Worm (Caenorhabditis elegans) whole organism, late embryonic: Measurements from ENCODE around the gene gly-3.

Source experiments
- ama-1 ChIP-seq: fragments of 150-350 bp; optimal IDR thresholded peaks from 2 replicates; lab custom pipeline; 2014
- ceh-9 ChIP-seq: sonication (generic microtip); optimal IDR thresholded peaks from 2 replicates; lab custom pipeline; 2016; ENCODE audit warnings: mild to moderate bottlenecking, missing genetic modification characterization, inconsistent platforms, missing compliant biosample characterization
- dve-1 ChIP-seq: sonication (generic microtip); optimal IDR thresholded peaks from 2 replicates; lab custom pipeline; 2017; ENCODE audit warnings: antibody characterized with exemption, mild to moderate bottlenecking, missing genetic modification characterization, missing compliant biosample characterization
- hlh-30 ChIP-seq: sonication (generic microtip); optimal IDR thresholded peaks from 2 replicates; lab custom pipeline; 2017; ENCODE audit warnings: antibody characterized with exemption, missing genetic modification characterization, missing compliant biosample characterization; ENCODE audit not compliant: insufficient read depth
- lin-11 ChIP-seq: fragments of 200-800 bp; sonication (Bioruptor generic); optimal IDR thresholded peaks from 2 replicates; lab custom pipeline; 2018; ENCODE audit warnings: mild to moderate bottlenecking, missing genetic modification characterization, missing compliant biosample characterization
- pha-2 ChIP-seq: sonication (generic microtip); optimal IDR thresholded peaks from 2 replicates; lab custom pipeline; 2017; ENCODE audit warnings: mild to moderate bottlenecking, missing genetic modification characterization, missing compliant biosample characterization
- pha-4 ChIP-seq: fragments of 150-350 bp; optimal IDR thresholded peaks from 2 replicates; lab custom pipeline; 2018; ENCODE audit warnings: missing biosample characterization, missing genetic modification reagents, missing genetic modification characterization
- ttx-3 ChIP-seq: sonication (generic microtip); optimal IDR thresholded peaks from 2 replicates; lab custom pipeline; 2016; ENCODE audit warnings: missing genetic modification reagents, missing genetic modification characterization, missing compliant biosample characterization

- TF ChIP-seq hlh-30 (tag; lab: Kevin White, UChicago) = no peak
- TF ChIP-seq ama-1 (lab: Kevin White, UChicago) = no peak
- no peak for TF ChIP-seq pha-2
- no peak for TF ChIP-seq pha-4 (tag; lab: Kevin White, UChicago)
- TF ChIP-seq dve-1 (tag; lab: Kevin White, UChicago) = no peak
- TF ChIP-seq lin-11 = no peak
- no peak for TF ChIP-seq ttx-3
- TF ChIP-seq ceh-9 (tag; lab: Kevin White, UChicago) = no peak
These were observed 34.7 kb upstream of the gly-3 start, which contains the start of gene C29E4.15 for ce11 chrIII:7952077-7952765.
